Fruit fly (Drosophila melanogaster) whole organism: ENCODE results near the gene Porin2.

ENCODE experiments used
- CG8478 ChIP-seq: fragments of >200 bp; optimal IDR thresholded peaks from 2 replicates; lab custom pipeline; 2018; ENCODE audit warnings: inconsistent platforms
- pan ChIP-seq: fragments of >200 bp; optimal IDR thresholded peaks from 2 replicates; lab custom pipeline; 2017
- psq ChIP-seq: fragments of >200 bp; optimal IDR thresholded peaks from 2 replicates; lab custom pipeline; 2017
- usp ChIP-seq: fragments of >200 bp; optimal IDR thresholded peaks from 2 replicates; lab custom pipeline; 2017; ENCODE audit warnings: missing biosample characterization, missing genetic modification characterization, mixed read lengths

- no peak for TF ChIP-seq psq (lab: Kevin White, UChicago)
- TF ChIP-seq usp, result no peak
- TF ChIP-seq CG8478 (lab: Kevin White, UChicago), result no peak
- no peak for TF ChIP-seq pan (lab: Kevin White, UChicago)
Measured at dm6 chr2L:10845564-10845963, 1.3 kb downstream of the Porin2 start, which contains the start of the genes CG17139 and CG17140.
